Worm (Caenorhabditis elegans): ENCODE data around the gene vti-1.

DNA sequence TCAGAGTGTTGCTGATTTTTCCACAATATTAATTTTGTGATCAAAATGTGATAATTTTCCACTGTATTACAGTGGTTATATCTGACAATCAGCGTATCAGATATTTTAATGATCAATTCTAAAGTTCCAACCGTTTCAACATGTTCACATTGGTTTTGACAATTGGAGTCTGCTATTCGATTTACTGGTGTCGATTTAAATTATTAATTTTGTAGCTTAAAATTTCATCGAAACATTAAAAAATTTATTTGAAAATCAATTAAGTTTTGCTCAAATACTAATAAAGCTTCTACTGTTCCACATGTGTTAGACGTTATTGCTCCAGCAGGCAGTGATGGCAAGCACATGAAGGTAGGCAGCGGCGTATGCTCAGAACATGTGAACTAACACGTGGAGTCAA lies 8.7 kb downstream of the vti-1 start:
- TF ChIP-seq R02D3.7 (tag; optimal IDR thresholded peaks at IDR 0.05) = no peak
- TF ChIP-seq sea-2 (GFP tag; optimal IDR thresholded peaks at IDR 0.05) = no peak
- TF ChIP-seq egl-5 (tag; optimal IDR thresholded peaks at IDR 0.05) = no peak
- TF ChIP-seq zag-1 (tag; optimal IDR thresholded peaks at IDR 0.05) = no peak
- TF ChIP-seq nfya-1 (tag; optimal IDR thresholded peaks at IDR 0.05; ENCODE audit: insufficient read depth) = no peak
- no peak for TF ChIP-seq fkh-2 (tag; optimal IDR thresholded peaks at IDR 0.05)
- no peak for TF ChIP-seq elt-1 (tag; optimal IDR thresholded peaks at IDR 0.05)
- TF ChIP-seq pha-4 (tag; optimal IDR thresholded peaks at IDR 0.05) = no peak
- TF ChIP-seq skn-1 (tag; optimal IDR thresholded peaks at IDR 0.05) = no peak
- no peak for TF ChIP-seq unc-39 (tag; optimal IDR thresholded peaks at IDR 0.05)
- TF ChIP-seq ama-1 (optimal IDR thresholded peaks at IDR 0.05) = no peak
- TF ChIP-seq ceh-82 (tag; optimal IDR thresholded peaks at IDR 0.05) = no peak

Data from whole organism, L3 larva.